Worm (Caenorhabditis elegans) whole organism, mixed stage, embryonic: ENCODE measurements around the gene srsx-13.
A peak's percentile ranks its signal among the peaks of the same experiment; 100 is the strongest.

Experiments
- M03D4.4 ChIP-seq: sonication (generic microtip); optimal IDR thresholded peaks from 2 replicates; lab custom pipeline; 2017; ENCODE audit warnings: mild to moderate bottlenecking, missing genetic modification characterization, missing compliant biosample characterization
- blmp-1 ChIP-seq: fragments of 150-350 bp; optimal IDR thresholded peaks from 2 replicates; lab custom pipeline; 2014; ENCODE audit warnings: missing biosample characterization, missing genetic modification characterization
- ceh-39 ChIP-seq: fragments of 150-350 bp; optimal IDR thresholded peaks from 2 replicates; lab custom pipeline; 2014; ENCODE audit warnings: missing biosample characterization, missing genetic modification characterization
- ceh-43 ChIP-seq: fragments of 200-800 bp; sonication (Bioruptor generic); optimal IDR thresholded peaks from 2 replicates; lab custom pipeline; 2018; ENCODE audit warnings: mild to moderate bottlenecking, missing genetic modification characterization, moderate library complexity, missing compliant biosample characterization
- ceh-83 ChIP-seq: fragments of 200-800 bp; sonication (Bioruptor generic); optimal IDR thresholded peaks from 2 replicates; lab custom pipeline; 2018; ENCODE audit warnings: mild to moderate bottlenecking, missing genetic modification characterization, missing compliant biosample characterization
- ces-1 ChIP-seq: fragments of 150-350 bp; optimal IDR thresholded peaks from 2 replicates; lab custom pipeline; 2014; ENCODE audit warnings: missing biosample characterization, missing genetic modification reagents, missing genetic modification characterization
- cnd-1 ChIP-seq: fragments of 200-800 bp; sonication (Bioruptor generic); optimal IDR thresholded peaks from 2 replicates; lab custom pipeline; 2018; ENCODE audit warnings: mild to moderate bottlenecking, missing genetic modification characterization, missing compliant biosample characterization
- drap-1 ChIP-seq: fragments of 200-800 bp; sonication (Bioruptor generic); optimal IDR thresholded peaks from 3 replicates; lab custom pipeline; 2018; ENCODE audit warnings: mild to moderate bottlenecking, missing genetic modification characterization, missing compliant biosample characterization
- elt-1 ChIP-seq: sonication (generic microtip); optimal IDR thresholded peaks from 2 replicates; lab custom pipeline; 2017; ENCODE audit warnings: missing genetic modification characterization, mild to moderate bottlenecking, missing compliant biosample characterization, antibody characterized with exemption, moderate library complexity, borderline replicate concordance; ENCODE audit not compliant: insufficient read depth
- elt-3 ChIP-seq: fragments of 150-350 bp; optimal IDR thresholded peaks from 2 replicates; lab custom pipeline; 2014; ENCODE audit warnings: missing biosample characterization, missing genetic modification characterization
- flh-1 ChIP-seq: fragments of 200-800 bp; sonication (Bioruptor generic); optimal IDR thresholded peaks from 2 replicates; lab custom pipeline; 2018; ENCODE audit warnings: mild to moderate bottlenecking, missing genetic modification characterization, moderate library complexity, missing compliant biosample characterization
- ham-2 ChIP-seq: fragments of 200-800 bp; sonication (Bioruptor generic); optimal IDR thresholded peaks from 2 replicates; lab custom pipeline; 2018; ENCODE audit warnings: mild to moderate bottlenecking, missing genetic modification characterization, missing compliant biosample characterization
- hlh-1 ChIP-seq: fragments of 150-350 bp; optimal IDR thresholded peaks from 2 replicates; lab custom pipeline; 2014; ENCODE audit warnings: missing biosample characterization, missing genetic modification reagents, missing genetic modification characterization
- lin-13 ChIP-seq: fragments of 150-350 bp; optimal IDR thresholded peaks from 2 replicates; lab custom pipeline; 2014; ENCODE audit warnings: missing biosample characterization, missing genetic modification characterization
- lin-32 ChIP-seq: fragments of 200-800 bp; sonication (Bioruptor generic); optimal IDR thresholded peaks from 2 replicates; lab custom pipeline; 2018; ENCODE audit warnings: mild to moderate bottlenecking, missing genetic modification characterization, missing compliant biosample characterization
- lsy-2 ChIP-seq: fragments of 150-350 bp; optimal IDR thresholded peaks from 2 replicates; lab custom pipeline; 2014; ENCODE audit warnings: missing biosample characterization, missing genetic modification characterization
- mab-5 ChIP-seq: fragments of 150-350 bp; optimal IDR thresholded peaks from 2 replicates; lab custom pipeline; 2014; ENCODE audit warnings: missing biosample characterization, missing genetic modification characterization
- mep-1 ChIP-seq: fragments of 150-350 bp; optimal IDR thresholded peaks from 2 replicates; lab custom pipeline; 2017; ENCODE audit warnings: missing biosample characterization, missing genetic modification reagents, missing genetic modification characterization, inconsistent platforms
- mls-2 ChIP-seq: sonication (generic microtip); optimal IDR thresholded peaks from 2 replicates; lab custom pipeline; 2016; ENCODE audit warnings: mild to moderate bottlenecking, missing genetic modification characterization, moderate library complexity, missing compliant biosample characterization
- nhr-12 ChIP-seq: fragments of 150-350 bp; optimal IDR thresholded peaks from 2 replicates; lab custom pipeline; 2014; ENCODE audit warnings: missing biosample characterization, missing genetic modification characterization
- nhr-2 ChIP-seq: fragments of 150-350 bp; optimal IDR thresholded peaks from 2 replicates; lab custom pipeline; 2014; ENCODE audit warnings: missing biosample characterization, missing genetic modification characterization
- nhr-237 ChIP-seq: fragments of 150-350 bp; optimal IDR thresholded peaks from 2 replicates; lab custom pipeline; 2014; ENCODE audit warnings: missing biosample characterization, missing genetic modification characterization
- nhr-28 ChIP-seq: fragments of 150-350 bp; optimal IDR thresholded peaks from 2 replicates; lab custom pipeline; 2014; ENCODE audit warnings: missing biosample characterization, missing genetic modification characterization
- nhr-76 ChIP-seq: sonication (generic microtip); optimal IDR thresholded peaks from 2 replicates; lab custom pipeline; 2017; ENCODE audit warnings: missing biosample characterization, missing genetic modification characterization
- pha-4 ChIP-seq: fragments of 150-350 bp; optimal IDR thresholded peaks from 2 replicates; lab custom pipeline; 2018; ENCODE audit warnings: missing biosample characterization, missing genetic modification reagents, missing genetic modification characterization
- sem-2 ChIP-seq: fragments of 200-800 bp; sonication (Bioruptor generic); optimal IDR thresholded peaks from 2 replicates; lab custom pipeline; 2018; ENCODE audit warnings: mild to moderate bottlenecking, missing genetic modification characterization, missing compliant biosample characterization
- snpc-4 ChIP-seq: fragments of 150-350 bp; optimal IDR thresholded peaks from 2 replicates; lab custom pipeline; 2014; ENCODE audit warnings: missing biosample characterization, missing genetic modification characterization
- sptf-1 ChIP-seq: sonication (generic microtip); optimal IDR thresholded peaks from 2 replicates; lab custom pipeline; 2017; ENCODE audit warnings: mild to moderate bottlenecking, missing genetic modification characterization, moderate library complexity, missing compliant biosample characterization
- tbx-8 ChIP-seq: fragments of 200-800 bp; sonication (Bioruptor generic); optimal IDR thresholded peaks from 2 replicates; lab custom pipeline; 2018; ENCODE audit warnings: mild to moderate bottlenecking, missing genetic modification characterization, moderate library complexity, missing compliant biosample characterization
- unc-120 ChIP-seq: sonication (generic microtip); optimal IDR thresholded peaks from 2 replicates; lab custom pipeline; 2017; ENCODE audit warnings: missing genetic modification characterization, missing compliant biosample characterization; ENCODE audit not compliant: poor library complexity, severe bottlenecking
- unc-39 ChIP-seq: fragments of 150-350 bp; optimal IDR thresholded peaks from 2 replicates; lab custom pipeline; 2014; ENCODE audit warnings: missing biosample characterization, missing genetic modification characterization
- unc-62 ChIP-seq: fragments of 150-350 bp; optimal IDR thresholded peaks from 2 replicates; lab custom pipeline; 2014; ENCODE audit warnings: missing biosample characterization, missing genetic modification reagents, missing genetic modification characterization
- zip-8 ChIP-seq: fragments of 150-350 bp; optimal IDR thresholded peaks from 2 replicates; lab custom pipeline; 2014; ENCODE audit warnings: missing biosample characterization, missing genetic modification characterization
- ztf-11 ChIP-seq: fragments of 150-350 bp; optimal IDR thresholded peaks from 2 replicates; lab custom pipeline; 2014; ENCODE audit warnings: missing biosample characterization, missing genetic modification characterization

The srsx-13 gene

DNA sequence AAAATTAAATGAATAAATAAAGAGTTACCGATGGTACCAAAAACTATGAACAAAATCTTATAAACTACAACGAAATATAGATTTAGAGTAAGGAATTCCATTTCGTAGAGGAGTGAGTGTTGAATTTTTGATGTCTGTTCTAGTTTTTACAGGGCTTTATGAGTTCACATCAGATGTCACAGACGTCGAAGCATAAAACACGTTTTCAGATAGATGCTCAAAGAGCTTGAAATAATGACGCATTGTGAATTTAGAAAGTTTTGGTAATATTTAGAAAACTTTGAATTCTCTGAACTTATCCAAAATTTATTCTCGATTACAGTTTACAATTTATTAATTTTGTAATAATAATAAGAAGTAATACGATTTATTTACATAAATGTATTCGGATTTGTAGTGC lies 10.0 kb downstream of the srsx-13 start, which contains the start of gene srsx-9:
Gene srsx-9 (minus strand): TSS at position 101 of the 400 bp plus-strand sequence.
- TF ChIP-seq ces-1 (GFP tag; lab: Kevin White, UChicago) (no peak), ham-2 (no peak)

DNA sequence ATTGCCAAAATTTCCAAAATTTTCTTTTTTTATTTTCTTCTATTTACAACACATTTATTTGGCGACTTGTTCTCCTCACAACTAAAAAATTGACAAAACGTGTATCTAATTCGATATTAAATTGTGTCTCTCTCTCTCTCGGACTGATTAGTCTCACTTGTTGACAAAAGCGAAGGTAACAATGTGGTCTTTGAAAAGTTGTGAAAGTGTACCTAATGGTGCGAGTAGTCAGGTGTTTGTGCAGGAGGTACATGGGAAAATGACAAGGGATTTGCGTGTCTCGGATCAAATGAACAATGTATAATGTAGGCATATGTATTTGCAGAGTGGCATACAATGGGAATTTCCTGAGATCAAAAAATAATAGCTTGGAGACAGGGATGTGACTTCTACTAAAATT lies 13.5 kb downstream of the srsx-13 start:
- TF ChIP-seq unc-120, result no peak
- TF ChIP-seq nhr-2 (tag; lab: Kevin White, UChicago), result no peak
- TF ChIP-seq ceh-39 (tag; lab: Kevin White, UChicago), result no peak
- TF ChIP-seq, all 35 proteins: peak for 0

DNA sequence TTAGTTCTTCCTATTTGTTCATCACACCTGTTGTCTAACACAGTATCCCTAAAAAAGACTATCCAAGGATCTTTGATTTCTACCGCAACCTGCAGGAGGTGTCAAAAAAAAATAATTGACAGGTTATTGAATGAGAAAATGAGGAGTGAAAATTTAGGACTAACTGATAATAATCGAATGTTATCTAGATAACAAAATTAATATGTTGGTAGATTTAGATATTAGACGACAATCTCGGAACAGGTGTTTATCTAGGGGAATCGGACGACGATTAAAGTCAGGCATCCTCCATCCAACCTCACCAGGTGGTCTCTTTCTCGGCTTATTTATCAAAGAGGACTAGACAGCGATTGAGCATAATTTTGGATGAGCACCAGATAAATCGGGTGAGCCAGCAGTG lies 14.2 kb downstream of the srsx-13 start:
- no peak for TF ChIP-seq pha-4 (tag; lab: Kevin White, UChicago)
- peak; percentile 97 for TF ChIP-seq elt-1 (tag; lab: Kevin White, UChicago)
- peak; percentile 45 for TF ChIP-seq lin-32
- peak; percentile 47 for TF ChIP-seq nhr-2 (tag; lab: Kevin White, UChicago)
- TF ChIP-seq hlh-1 (tag; lab: Kevin White, UChicago), result peak; percentile 39
- TF ChIP-seq sptf-1, result no peak
- TF ChIP-seq, all 35 proteins: peak for 4

DNA sequence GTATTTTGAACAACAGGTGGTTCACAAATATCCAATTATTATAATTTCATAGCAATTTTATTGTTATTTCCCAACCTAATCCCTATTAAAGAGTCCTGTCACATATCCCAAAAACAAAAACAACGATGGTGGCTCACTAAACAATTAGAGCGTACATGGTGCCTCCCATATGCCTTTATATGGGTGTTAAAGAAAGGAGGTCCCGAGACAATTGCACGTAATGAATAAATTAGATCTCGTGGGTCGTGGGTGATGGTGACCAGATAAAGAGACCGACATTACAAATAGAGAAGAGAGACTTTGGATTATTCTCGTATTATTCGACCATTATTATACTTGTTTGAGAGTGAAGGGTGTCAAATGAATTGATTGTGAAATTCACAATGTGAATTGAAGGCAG lies 15.8 kb downstream of the srsx-13 start:
- no peak for TF ChIP-seq tbx-8 (GFP tag; lab: Kevin White, UChicago)
- no peak for TF ChIP-seq snpc-4 (tag; lab: Kevin White, UChicago)
- TF ChIP-seq lin-13, result no peak
- TF ChIP-seq mab-5 (tag; lab: Kevin White, UChicago), result no peak
- no peak for TF ChIP-seq M03D4.4
- TF ChIP-seq ztf-11, result no peak
- peak; percentile 66 for TF ChIP-seq unc-39 (tag; lab: Kevin White, UChicago)
- no peak for TF ChIP-seq nhr-237 (tag; lab: Kevin White, UChicago)
- TF ChIP-seq nhr-12 (tag; lab: Kevin White, UChicago), result no peak
- TF ChIP-seq lin-32, result no peak
- peak; percentile 71 for TF ChIP-seq ceh-43 (GFP tag; lab: Kevin White, UChicago)
- TF ChIP-seq blmp-1 (tag; lab: Kevin White, UChicago), result no peak
- TF ChIP-seq lsy-2 (tag; lab: Kevin White, UChicago), result no peak
- TF ChIP-seq drap-1 (GFP tag; lab: Kevin White, UChicago), result no peak
- no peak for TF ChIP-seq nhr-28 (tag; lab: Kevin White, UChicago)
- no peak for TF ChIP-seq nhr-76 (tag; lab: Kevin White, UChicago)
- no peak for TF ChIP-seq zip-8 (tag; lab: Kevin White, UChicago)
- peak; percentile 28 for TF ChIP-seq cnd-1 (tag; lab: Kevin White, UChicago)
- TF ChIP-seq ceh-39 (tag; lab: Kevin White, UChicago), result no peak
- TF ChIP-seq sem-2 (GFP tag; lab: Kevin White, UChicago), result no peak
- peak; percentile 96 for TF ChIP-seq ces-1 (GFP tag; lab: Kevin White, UChicago)
- TF ChIP-seq mep-1 (tag; lab: Kevin White, UChicago), result no peak
- TF ChIP-seq elt-1 (tag; lab: Kevin White, UChicago), result no peak
- peak; percentile 52 for TF ChIP-seq nhr-2 (tag; lab: Kevin White, UChicago)
- peak; percentile 9 for TF ChIP-seq unc-120
- TF ChIP-seq unc-62 (GFP tag; lab: Kevin White, UChicago), result peak; percentile 20
- TF ChIP-seq ham-2, result no peak
- TF ChIP-seq hlh-1 (tag; lab: Kevin White, UChicago), result no peak
- no peak for TF ChIP-seq elt-3 (tag; lab: Kevin White, UChicago)
- TF ChIP-seq mls-2 (tag; lab: Kevin White, UChicago), result peak; percentile 57
- TF ChIP-seq sptf-1, result peak; percentile 38
- TF ChIP-seq ceh-83, result no peak
- no peak for TF ChIP-seq flh-1 (GFP tag; lab: Kevin White, UChicago)

DNA sequence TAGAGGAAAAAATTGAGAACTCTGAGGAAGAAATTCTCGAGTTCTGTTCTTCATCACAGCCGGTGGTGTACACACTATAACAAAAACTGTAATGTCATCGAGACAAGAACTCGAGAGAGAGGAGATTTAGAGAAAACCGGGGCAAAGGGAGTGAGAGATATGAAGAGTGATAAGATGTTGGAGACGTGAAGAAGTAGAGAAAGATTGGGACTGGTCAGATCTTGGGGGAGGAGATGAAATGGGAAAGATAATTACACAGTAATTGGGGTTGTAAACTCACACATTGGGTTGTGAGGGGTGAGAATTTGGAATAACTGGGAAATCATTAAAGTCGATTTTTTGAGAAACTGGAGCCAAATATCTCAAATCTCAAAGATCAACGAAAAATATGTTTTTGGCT lies 17.2 kb downstream of the srsx-13 start:
- TF ChIP-seq ces-1 (GFP tag; lab: Kevin White, UChicago), result no peak
- TF ChIP-seq sptf-1, result peak; percentile 21
- peak; percentile 89 for TF ChIP-seq elt-1 (tag; lab: Kevin White, UChicago)
- TF ChIP-seq blmp-1 (tag; lab: Kevin White, UChicago), result no peak
- peak; percentile 7 for TF ChIP-seq unc-62 (GFP tag; lab: Kevin White, UChicago)
